Worm (Caenorhabditis elegans): ENCODE measurements around the gene cah-3.

- TF ChIP-seq egl-27 (tag; optimal IDR thresholded peaks at IDR 0.05), result no peak
- no peak for TF ChIP-seq nhr-43 (tag; optimal IDR thresholded peaks at IDR 0.05; ENCODE audit: poor library complexity, severe bottlenecking)
- no peak for TF ChIP-seq aly-2 (tag; optimal IDR thresholded peaks at IDR 0.05)
- TF ChIP-seq lin-39 (tag; optimal IDR thresholded peaks at IDR 0.05), result peak; percentile 23
- TF ChIP-seq zag-1 (tag; optimal IDR thresholded peaks at IDR 0.05), result no peak
- no peak for TF ChIP-seq ZK546.5 (tag; optimal IDR thresholded peaks at IDR 0.05)
- TF ChIP-seq nhr-77 (tag; optimal IDR thresholded peaks at IDR 0.05), result no peak
- no peak for TF ChIP-seq ceh-28 (tag; optimal IDR thresholded peaks at IDR 0.05)
- peak; percentile 27 for TF ChIP-seq nhr-11 (tag; optimal IDR thresholded peaks at IDR 0.05)
- no peak for TF ChIP-seq R02D3.7 (tag; optimal IDR thresholded peaks at IDR 0.05)
These were observed 38.4 kb downstream of the cah-3 start for ce11 chrX:16525632-16526031.

Data from whole organism, L3 larva.